Worm (Caenorhabditis elegans) whole organism, L2 larva: ENCODE results near the gene frpr-12.

Experiments
- C34F6.9 ChIP-seq: fragments of 150-350 bp; optimal IDR thresholded peaks from 2 replicates; lab custom pipeline; 2014; ENCODE audit warnings: missing biosample characterization, missing genetic modification characterization
- Y55F3AM.14 ChIP-seq: fragments of 200-800 bp; sonication (Bioruptor generic); optimal IDR thresholded peaks from 2 replicates; lab custom pipeline; 2018; ENCODE audit warnings: mild to moderate bottlenecking, missing genetic modification characterization, missing compliant biosample characterization
- ZK546.5 ChIP-seq: sonication (generic microtip); optimal IDR thresholded peaks from 2 replicates; lab custom pipeline; 2017; ENCODE audit warnings: missing biosample characterization, missing genetic modification characterization
- aly-2 ChIP-seq: fragments of 150-350 bp; optimal IDR thresholded peaks from 2 replicates; lab custom pipeline; 2014; ENCODE audit warnings: missing biosample characterization, missing genetic modification characterization
- blmp-1 ChIP-seq: sonication (generic microtip); optimal IDR thresholded peaks from 2 replicates; lab custom pipeline; 2017; ENCODE audit warnings: missing genetic modification characterization, mild to moderate bottlenecking, missing compliant biosample characterization, antibody characterized with exemption, moderate library complexity; ENCODE audit not compliant: insufficient read depth
- ceh-16 ChIP-seq: fragments of 150-350 bp; optimal IDR thresholded peaks from 2 replicates; lab custom pipeline; 2014; ENCODE audit warnings: missing biosample characterization, missing genetic modification characterization
- ceh-82 ChIP-seq: fragments of 150-350 bp; optimal IDR thresholded peaks from 2 replicates; lab custom pipeline; 2014; ENCODE audit warnings: missing biosample characterization, missing genetic modification characterization
- crh-2 ChIP-seq: sonication (generic microtip); optimal IDR thresholded peaks from 2 replicates; lab custom pipeline; 2017; ENCODE audit warnings: missing biosample characterization, missing genetic modification characterization
- elt-1 ChIP-seq: fragments of 150-350 bp; optimal IDR thresholded peaks from 2 replicates; lab custom pipeline; 2014; ENCODE audit warnings: missing biosample characterization, missing genetic modification characterization
- elt-3 ChIP-seq: sonication (generic microtip); optimal IDR thresholded peaks from 2 replicates; lab custom pipeline; 2017; ENCODE audit warnings: missing biosample characterization, missing genetic modification characterization
- fos-1 ChIP-seq: fragments of 150-350 bp; optimal IDR thresholded peaks from 2 replicates; lab custom pipeline; 2014; ENCODE audit warnings: missing biosample characterization, missing genetic modification characterization
- gmeb-1 ChIP-seq: fragments of 150-350 bp; optimal IDR thresholded peaks from 2 replicates; lab custom pipeline; 2014; ENCODE audit warnings: missing biosample characterization, missing genetic modification characterization
- lin-11 ChIP-seq: fragments of 150-350 bp; sonication (generic microtip); optimal IDR thresholded peaks from 2 replicates; lab custom pipeline; 2014; ENCODE audit warnings: missing biosample characterization, missing genetic modification characterization, inconsistent platforms, mixed read lengths
- lin-13 ChIP-seq: fragments of 150-350 bp; optimal IDR thresholded peaks from 2 replicates; lab custom pipeline; 2014; ENCODE audit warnings: missing biosample characterization, missing genetic modification reagents, missing genetic modification characterization
- mbf-1 ChIP-seq: sonication (generic microtip); optimal IDR thresholded peaks from 2 replicates; lab custom pipeline; 2017; ENCODE audit warnings: missing biosample characterization, missing genetic modification characterization
- mdl-1 ChIP-seq, 2 experiments: fragments of 150-350 bp in 1 of 2; sonication (generic microtip) in 1 of 2; optimal IDR thresholded peaks; 2 replicates each; lab custom pipeline; 2017; ENCODE audit warnings: missing biosample characterization in 2 of 2, missing genetic modification characterization in 2 of 2
- nhr-10 ChIP-seq: sonication (generic microtip); optimal IDR thresholded peaks from 2 replicates; lab custom pipeline; 2017; ENCODE audit warnings: missing biosample characterization, missing genetic modification characterization
- nhr-11 ChIP-seq: fragments of 150-350 bp; optimal IDR thresholded peaks from 2 replicates; lab custom pipeline; 2014; ENCODE audit warnings: missing biosample characterization, missing genetic modification characterization
- nhr-12 ChIP-seq: fragments of 150-350 bp; optimal IDR thresholded peaks from 2 replicates; lab custom pipeline; 2014; ENCODE audit warnings: missing biosample characterization, missing genetic modification characterization
- nhr-129 ChIP-seq: fragments of 150-350 bp; optimal IDR thresholded peaks from 2 replicates; lab custom pipeline; 2014; ENCODE audit warnings: missing biosample characterization, missing genetic modification characterization
- nhr-21 ChIP-seq: fragments of 150-350 bp; optimal IDR thresholded peaks from 2 replicates; lab custom pipeline; 2014; ENCODE audit warnings: missing biosample characterization, missing genetic modification characterization
- nhr-23 ChIP-seq: fragments of 150-350 bp; optimal IDR thresholded peaks from 2 replicates; lab custom pipeline; 2014; ENCODE audit warnings: missing biosample characterization, missing genetic modification reagents, missing genetic modification characterization
- nhr-237 ChIP-seq: fragments of 150-350 bp; optimal IDR thresholded peaks from 2 replicates; lab custom pipeline; 2014; ENCODE audit warnings: missing biosample characterization, missing genetic modification characterization
- nhr-25 ChIP-seq: fragments of 150-350 bp; sonication (generic microtip); optimal IDR thresholded peaks from 3 replicates; lab custom pipeline; 2014; ENCODE audit warnings: missing biosample characterization, missing genetic modification characterization
- nhr-77 ChIP-seq: fragments of 150-350 bp; optimal IDR thresholded peaks from 2 replicates; lab custom pipeline; 2014; ENCODE audit warnings: missing biosample characterization, missing genetic modification characterization
- peb-1 ChIP-seq: fragments of 150-350 bp; optimal IDR thresholded peaks from 2 replicates; lab custom pipeline; 2014; ENCODE audit warnings: missing biosample characterization, missing genetic modification characterization
- sem-4 ChIP-seq: fragments of 150-350 bp; optimal IDR thresholded peaks from 2 replicates; lab custom pipeline; 2014; ENCODE audit warnings: missing biosample characterization, missing genetic modification reagents, missing genetic modification characterization
- sma-3 ChIP-seq: sonication (generic microtip); optimal IDR thresholded peaks from 2 replicates; lab custom pipeline; 2016; ENCODE audit warnings: missing genetic modification reagents, missing genetic modification characterization, missing compliant biosample characterization
- sma-9 ChIP-seq, 2 experiments: fragments of 150-350 bp in 1 of 2; sonication (generic microtip) in 1 of 2; optimal IDR thresholded peaks; 2 replicates each; lab custom pipeline; 2014 to 2016; ENCODE audit warnings: missing genetic modification characterization in 2 of 2, mild to moderate bottlenecking in 1 of 2, missing biosample characterization in 1 of 2, missing compliant biosample characterization in 1 of 2, missing genetic modification reagents in 1 of 2, moderate library complexity in 1 of 2
- snpc-4 ChIP-seq: fragments of 150-350 bp; optimal IDR thresholded peaks from 2 replicates; lab custom pipeline; 2014; ENCODE audit warnings: missing biosample characterization, missing genetic modification characterization
- unc-39 ChIP-seq: fragments of 150-350 bp; optimal IDR thresholded peaks from 2 replicates; lab custom pipeline; 2014; ENCODE audit warnings: missing biosample characterization, missing genetic modification characterization
- zag-1 ChIP-seq: fragments of 150-350 bp; optimal IDR thresholded peaks from 2 replicates; lab custom pipeline; 2014; ENCODE audit warnings: missing biosample characterization, missing genetic modification characterization
- ztf-1 ChIP-seq: fragments of 200-800 bp; sonication (Bioruptor generic); conservative IDR thresholded peaks from 2 replicates; pipeline ENCODE4 v1.3.6; 2022; ENCODE audit warnings: missing genetic modification characterization, missing compliant biosample characterization

frpr-12 gene

ce11 chrV:8943963-8944362, 41.2 kb downstream of the frpr-12 start, which contains the start of gene T19A5.3:
TSS of gene T19A5.3 (minus strand) at chrV:8944063.
- TF ChIP-seq blmp-1 (tag; lab: Kevin White, UChicago) (no peak), elt-1 (tag; lab: Kevin White, UChicago) (no peak), snpc-4 (tag; lab: Kevin White, UChicago) (no peak), ceh-16 (tag; lab: Kevin White, UChicago) (no peak), lin-13 (GFP tag; lab: Kevin White, UChicago) (no peak), fos-1 (no peak), nhr-12 (tag; lab: Kevin White, UChicago) (no peak), nhr-25 (no peak), C34F6.9 (tag; lab: Kevin White, UChicago) (no peak)

DNA sequence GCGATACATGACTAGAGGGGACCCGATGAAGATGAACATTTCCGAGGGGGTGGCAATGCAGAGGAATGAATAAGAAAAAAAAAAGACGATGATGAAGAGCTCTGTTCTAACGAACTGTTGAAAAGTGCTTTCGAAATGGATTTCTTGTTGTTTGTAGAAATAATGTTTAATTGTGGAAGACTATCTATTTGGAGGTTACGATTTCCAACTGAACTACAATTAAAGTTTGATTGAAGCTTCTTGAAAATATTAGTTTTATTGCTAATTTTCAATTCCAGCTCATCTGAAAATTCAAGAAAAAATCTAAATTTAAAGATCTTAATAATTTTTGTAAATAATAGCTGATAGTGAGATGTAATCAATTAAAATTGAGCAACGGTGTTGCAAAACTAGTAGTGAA, 41.7 kb downstream of the frpr-12 start:
- no peak for TF ChIP-seq elt-3 (tag; lab: Kevin White, UChicago)
- no peak for TF ChIP-seq sma-9 (GFP tag; optimal IDR thresholded peaks at IDR 0.05; lab: Kevin White, UChicago)
- TF ChIP-seq sma-9 (tag; optimal IDR thresholded peaks at IDR 0.05; lab: Kevin White, UChicago), result no peak
- no peak for TF ChIP-seq ceh-16 (tag; lab: Kevin White, UChicago)
- no peak for TF ChIP-seq nhr-11
- no peak for TF ChIP-seq Y55F3AM.14 (GFP tag; lab: Kevin White, UChicago)
- TF ChIP-seq unc-39 (tag; lab: Kevin White, UChicago), result no peak
- TF ChIP-seq snpc-4 (tag; lab: Kevin White, UChicago), result no peak
- no peak for TF ChIP-seq nhr-12 (tag; lab: Kevin White, UChicago)
- no peak for TF ChIP-seq gmeb-1 (tag; lab: Kevin White, UChicago)
- no peak for TF ChIP-seq crh-2
- TF ChIP-seq, all 48 proteins: peak for 0

- TF ChIP-seq ceh-82, result no peak
- no peak for TF ChIP-seq nhr-237 (tag; lab: Kevin White, UChicago)
- no peak for TF ChIP-seq lin-13 (GFP tag; lab: Kevin White, UChicago)
- no peak for TF ChIP-seq nhr-23 (tag; lab: Kevin White, UChicago)
- TF ChIP-seq elt-1 (tag; lab: Kevin White, UChicago), result no peak
- no peak for TF ChIP-seq ZK546.5 (tag; lab: Kevin White, UChicago)
- no peak for TF ChIP-seq sma-9 (GFP tag; optimal IDR thresholded peaks at IDR 0.05; lab: Kevin White, UChicago)
- no peak for TF ChIP-seq sma-9 (tag; optimal IDR thresholded peaks at IDR 0.05; lab: Kevin White, UChicago)
- no peak for TF ChIP-seq nhr-21 (tag; lab: Kevin White, UChicago)
- no peak for TF ChIP-seq aly-2 (tag; lab: Kevin White, UChicago)
- TF ChIP-seq elt-3 (tag; lab: Kevin White, UChicago), result no peak
- TF ChIP-seq crh-2, result no peak
Measured at ce11 chrV:8946142-8946541, 43.3 kb downstream of the frpr-12 start.

- no peak for TF ChIP-seq mdl-1 (tag; optimal IDR thresholded peaks at IDR 0.05; lab: Kevin White, UChicago)
- no peak for TF ChIP-seq peb-1 (tag; lab: Kevin White, UChicago)
- TF ChIP-seq sem-4 (tag; lab: Kevin White, UChicago), result no peak
- no peak for TF ChIP-seq snpc-4 (tag; lab: Kevin White, UChicago)
- no peak for TF ChIP-seq nhr-77 (tag; lab: Kevin White, UChicago)
- no peak for TF ChIP-seq elt-3 (tag; lab: Kevin White, UChicago)
- no peak for TF ChIP-seq elt-1 (tag; lab: Kevin White, UChicago)
- no peak for TF ChIP-seq crh-2
- TF ChIP-seq ztf-1 (GFP tag; lab: Robert Waterston, UW), result no peak
- TF ChIP-seq nhr-25, result no peak
- TF ChIP-seq mbf-1 (tag; lab: Kevin White, UChicago), result no peak
- no peak for TF ChIP-seq nhr-10 (tag; lab: Kevin White, UChicago)
- no peak for TF ChIP-seq sma-9 (GFP tag; optimal IDR thresholded peaks at IDR 0.05; lab: Kevin White, UChicago)
- no peak for TF ChIP-seq sma-9 (tag; optimal IDR thresholded peaks at IDR 0.05; lab: Kevin White, UChicago)
- TF ChIP-seq lin-13 (GFP tag; lab: Kevin White, UChicago), result no peak
- no peak for TF ChIP-seq nhr-12 (tag; lab: Kevin White, UChicago)
- no peak for TF ChIP-seq zag-1 (tag; lab: Kevin White, UChicago)
- TF ChIP-seq unc-39 (tag; lab: Kevin White, UChicago), result no peak
Measured at ce11 chrV:8947499-8947898, 44.7 kb downstream of the frpr-12 start, which contains the start of gene gck-1. TSS of gene gck-1 (plus strand) at chrV:8947799.

DNA sequence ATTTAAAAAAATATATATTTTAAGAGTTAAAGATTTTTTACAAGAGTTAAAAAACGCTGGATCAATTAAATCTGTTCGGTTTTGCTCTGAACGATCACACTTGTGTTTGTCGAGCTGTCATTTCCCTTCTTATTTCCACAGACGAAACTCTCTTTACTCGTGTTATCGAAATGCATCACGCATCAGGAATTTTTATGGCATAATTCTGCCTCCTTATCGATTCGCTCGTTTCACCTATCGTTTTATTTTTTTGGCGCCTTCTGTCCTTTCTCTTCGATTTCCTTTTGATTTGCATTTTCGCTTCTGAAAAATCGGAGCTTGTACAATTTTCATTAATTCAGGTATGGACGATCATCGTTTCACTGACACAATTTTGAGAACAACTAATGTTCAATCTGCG, 45.6 kb downstream of the frpr-12 start:
- TF ChIP-seq fos-1 (peak; percentile 66), mdl-1 (tag; optimal IDR thresholded peaks at IDR 0.05; lab: Kevin White, UChicago) (no peak)
- TF ChIP-seq, all 48 proteins: peak for 1

DNA sequence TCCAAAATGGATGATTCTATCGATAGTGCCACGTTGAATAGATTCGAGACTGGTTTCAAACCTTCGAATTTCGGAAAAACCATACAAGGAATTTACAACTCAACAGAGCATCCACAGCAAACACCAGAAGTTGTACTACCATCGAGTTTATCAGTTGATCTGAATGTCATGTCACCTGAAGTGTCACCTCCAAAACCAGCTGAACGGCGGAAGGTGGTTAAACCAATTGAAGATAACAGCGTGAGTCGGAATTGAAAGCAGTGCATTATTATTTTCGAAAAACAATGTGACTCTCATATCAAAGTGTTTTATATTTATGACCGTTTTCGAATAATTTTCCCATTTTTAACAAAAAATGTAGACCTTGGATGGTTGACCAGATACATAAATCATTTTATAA, 46.2 kb downstream of the frpr-12 start:
- no peak for TF ChIP-seq nhr-129 (tag; lab: Kevin White, UChicago)
- TF ChIP-seq blmp-1 (tag; lab: Kevin White, UChicago), result no peak
- no peak for TF ChIP-seq nhr-12 (tag; lab: Kevin White, UChicago)
- TF ChIP-seq sma-3, result no peak
- TF ChIP-seq aly-2 (tag; lab: Kevin White, UChicago), result no peak
- no peak for TF ChIP-seq sma-9 (GFP tag; optimal IDR thresholded peaks at IDR 0.05; lab: Kevin White, UChicago)
- TF ChIP-seq sma-9 (tag; optimal IDR thresholded peaks at IDR 0.05; lab: Kevin White, UChicago), result no peak
- TF ChIP-seq lin-11 (tag; lab: Kevin White, UChicago), result no peak
- TF ChIP-seq ztf-1 (GFP tag; lab: Robert Waterston, UW), result no peak
- TF ChIP-seq C34F6.9 (tag; lab: Kevin White, UChicago), result no peak
